Worm (Caenorhabditis elegans) whole organism, L4 larva: ENCODE data around the gene rhgf-1.

ENCODE experiments used
- F37D6.2 ChIP-seq: sonication (generic microtip); optimal IDR thresholded peaks from 2 replicates; lab custom pipeline; 2016; ENCODE audit warnings: mild to moderate bottlenecking, missing genetic modification characterization, missing compliant biosample characterization
- F44E2.7 ChIP-seq: fragments of 200-800 bp; sonication (Bioruptor generic); IDR thresholded peaks from 2 replicates; pipeline ENCODE4 v2.1.2; 2022; ENCODE audit warnings: missing genetic modification characterization, missing compliant biosample characterization
- F49E8.2 ChIP-seq: sonication (generic microtip); optimal IDR thresholded peaks from 2 replicates; lab custom pipeline; 2016; ENCODE audit warnings: missing compliant biosample characterization, mild to moderate bottlenecking, missing genetic modification characterization, borderline replicate concordance
- Y48G9A.11 ChIP-seq: fragments of 200-800 bp; sonication (Bioruptor generic); IDR thresholded peaks from 2 replicates; pipeline ENCODE4 v1.3.6; 2022; ENCODE audit warnings: missing genetic modification reagents, missing genetic modification characterization, missing compliant biosample characterization
- Y75B8A.6 ChIP-seq: fragments of 200-800 bp; sonication (Bioruptor generic); IDR thresholded peaks from 2 replicates; pipeline ENCODE4 v1.3.6; 2022; ENCODE audit warnings: missing genetic modification reagents, missing genetic modification characterization, missing compliant biosample characterization
- attf-4 ChIP-seq: sonication (generic microtip); optimal IDR thresholded peaks from 3 replicates; lab custom pipeline; 2017; ENCODE audit warnings: missing biosample characterization, missing genetic modification characterization
- ceh-20 ChIP-seq: fragments of 200-800 bp; sonication (Bioruptor generic); IDR thresholded peaks from 2 replicates; pipeline ENCODE4 v1.3.6; 2022; ENCODE audit warnings: missing genetic modification reagents, missing genetic modification characterization, missing compliant biosample characterization
- ceh-28 ChIP-seq: fragments of 150-350 bp; optimal IDR thresholded peaks from 2 replicates; lab custom pipeline; 2014; ENCODE audit warnings: missing biosample characterization, missing genetic modification reagents, missing genetic modification characterization
- ceh-32 ChIP-seq: sonication (generic microtip); optimal IDR thresholded peaks from 2 replicates; lab custom pipeline; 2016; ENCODE audit warnings: mild to moderate bottlenecking, missing genetic modification characterization, missing compliant biosample characterization; ENCODE audit not compliant: poor library complexity
- ceh-44 ChIP-seq: fragments of 200-800 bp; sonication (Bioruptor generic); IDR thresholded peaks from 2 replicates; pipeline ENCODE4 v1.3.6; 2022; ENCODE audit warnings: missing genetic modification reagents, missing genetic modification characterization, missing compliant biosample characterization
- ceh-62 ChIP-seq: sonication (generic microtip); optimal IDR thresholded peaks from 2 replicates; lab custom pipeline; 2017; ENCODE audit warnings: missing biosample characterization, missing genetic modification characterization
- ceh-82 ChIP-seq: sonication (generic microtip); optimal IDR thresholded peaks from 2 replicates; lab custom pipeline; 2017; ENCODE audit warnings: missing biosample characterization, missing genetic modification characterization
- cey-2 ChIP-seq: sonication (generic microtip); optimal IDR thresholded peaks from 3 replicates; lab custom pipeline; 2017; ENCODE audit warnings: missing genetic modification characterization, mild to moderate bottlenecking, missing compliant biosample characterization, antibody characterized with exemption, borderline replicate concordance; ENCODE audit not compliant: insufficient read depth
- daf-12 ChIP-seq: fragments of 150-350 bp; optimal IDR thresholded peaks from 2 replicates; lab custom pipeline; 2014; ENCODE audit warnings: missing biosample characterization, missing genetic modification reagents, missing genetic modification characterization
- daf-19 ChIP-seq: fragments of 200-800 bp; sonication (Bioruptor generic); conservative IDR thresholded peaks from 2 replicates; pipeline ENCODE4 v1.3.6; 2022; ENCODE audit warnings: missing genetic modification characterization, missing compliant biosample characterization
- dmd-9 ChIP-seq: fragments of 200-800 bp; sonication (Bioruptor generic); IDR thresholded peaks from 2 replicates; pipeline ENCODE4 v1.3.6; 2022; ENCODE audit warnings: missing genetic modification reagents, missing genetic modification characterization, missing compliant biosample characterization
- egl-43 ChIP-seq: fragments of 200-800 bp; sonication (Bioruptor generic); IDR thresholded peaks from 2 replicates; pipeline ENCODE4 v1.3.6; 2022; ENCODE audit warnings: missing genetic modification reagents, missing genetic modification characterization, missing compliant biosample characterization
- fkh-10 ChIP-seq: fragments of 150-350 bp; optimal IDR thresholded peaks from 2 replicates; lab custom pipeline; 2014; ENCODE audit warnings: missing biosample characterization, missing genetic modification reagents, missing genetic modification characterization
- gei-8 ChIP-seq: fragments of 200-800 bp; sonication (Bioruptor generic); optimal IDR thresholded peaks from 2 replicates; lab custom pipeline; 2018; ENCODE audit warnings: mild to moderate bottlenecking, missing genetic modification characterization, missing compliant biosample characterization
- hlh-30 ChIP-seq: sonication (generic microtip); optimal IDR thresholded peaks from 2 replicates; lab custom pipeline; 2017; ENCODE audit warnings: antibody characterized with exemption, mild to moderate bottlenecking, missing genetic modification characterization, missing compliant biosample characterization; ENCODE audit not compliant: insufficient read depth
- lin-29 ChIP-seq: fragments of 200-800 bp; sonication (Bioruptor generic); IDR thresholded peaks from 2 replicates; pipeline ENCODE4 v1.3.6; 2022; ENCODE audit warnings: missing genetic modification reagents, missing genetic modification characterization, missing compliant biosample characterization
- lin-39 ChIP-seq: fragments of 150-350 bp; optimal IDR thresholded peaks from 2 replicates; lab custom pipeline; 2014; ENCODE audit warnings: missing biosample characterization, missing genetic modification reagents, missing genetic modification characterization
- madf-9 ChIP-seq: fragments of 200-800 bp; sonication (Bioruptor generic); conservative IDR thresholded peaks from 2 replicates; pipeline ENCODE4 v1.3.6; 2022; ENCODE audit warnings: missing genetic modification reagents, missing genetic modification characterization, missing compliant biosample characterization
- mdl-1 ChIP-seq, 2 experiments: fragments of 150-350 bp in 1 of 2; sonication (generic microtip) in 1 of 2; optimal IDR thresholded peaks; 2 replicates each; lab custom pipeline; 2014 to 2017; ENCODE audit warnings: missing biosample characterization in 2 of 2, missing genetic modification characterization in 2 of 2
- mdt-29 ChIP-seq: fragments of 200-800 bp; sonication (Bioruptor generic); IDR thresholded peaks from 2 replicates; pipeline ENCODE4 v1.3.6; 2022; ENCODE audit warnings: missing genetic modification reagents, missing genetic modification characterization, missing compliant biosample characterization
- mxl-2 ChIP-seq: fragments of 200-800 bp; sonication (Bioruptor generic); conservative IDR thresholded peaks from 2 replicates; pipeline ENCODE4 v1.3.6; 2022; ENCODE audit warnings: missing genetic modification reagents, missing genetic modification characterization, missing compliant biosample characterization
- nhr-25 ChIP-seq: sonication (generic microtip); optimal IDR thresholded peaks from 2 replicates; lab custom pipeline; 2017; ENCODE audit warnings: missing genetic modification characterization, mild to moderate bottlenecking, missing compliant biosample characterization, antibody characterized with exemption, moderate library complexity, borderline replicate concordance; ENCODE audit not compliant: insufficient read depth
- nhr-42 ChIP-seq: fragments of 200-800 bp; sonication (Bioruptor generic); IDR thresholded peaks from 2 replicates; pipeline ENCODE4 v1.3.6; 2022; ENCODE audit warnings: missing genetic modification characterization, missing compliant biosample characterization
- nhr-48 ChIP-seq: sonication (generic microtip); optimal IDR thresholded peaks from 2 replicates; lab custom pipeline; 2016; ENCODE audit warnings: mild to moderate bottlenecking, missing genetic modification characterization, missing compliant biosample characterization
- nhr-6 ChIP-seq: fragments of 150-350 bp; optimal IDR thresholded peaks from 2 replicates; lab custom pipeline; 2014; ENCODE audit warnings: missing biosample characterization, missing genetic modification characterization
- nhr-77 ChIP-seq: fragments of 150-350 bp; optimal IDR thresholded peaks from 2 replicates; lab custom pipeline; 2014; ENCODE audit warnings: missing biosample characterization, missing genetic modification characterization
- pha-4 ChIP-seq, 2 experiments: fragments of 150-350 bp in 1 of 2; fragments of 200-800 bp in 1 of 2; sonication (Bioruptor generic) in 1 of 2; IDR thresholded peaks in 1 of 2; optimal IDR thresholded peaks in 1 of 2; 2 replicates each; pipeline versions ENCODE4 v1.3.6 to Lab custom; 2014 to 2022; ENCODE audit warnings: missing genetic modification characterization in 2 of 2, missing genetic modification reagents in 2 of 2, missing biosample characterization in 1 of 2, missing compliant biosample characterization in 1 of 2
- pqm-1 ChIP-seq: sonication (generic microtip); optimal IDR thresholded peaks from 2 replicates; lab custom pipeline; 2017; ENCODE audit warnings: missing biosample characterization, missing genetic modification characterization
- rbr-2 ChIP-seq: sonication (generic microtip); optimal IDR thresholded peaks from 2 replicates; lab custom pipeline; 2016; ENCODE audit warnings: missing genotype, missing genetic modification characterization, missing compliant biosample characterization
- sdz-12 ChIP-seq: fragments of 200-800 bp; sonication (Bioruptor generic); optimal IDR thresholded peaks from 2 replicates; lab custom pipeline; 2018; ENCODE audit warnings: mild to moderate bottlenecking, missing genetic modification characterization, missing compliant biosample characterization
- set-16 ChIP-seq: fragments of 200-800 bp; sonication (Bioruptor generic); IDR thresholded peaks from 2 replicates; pipeline ENCODE4 v1.3.6; 2022; ENCODE audit warnings: missing genetic modification reagents, missing genetic modification characterization, missing compliant biosample characterization
- snpc-4 ChIP-seq: fragments of 150-350 bp; optimal IDR thresholded peaks from 2 replicates; lab custom pipeline; 2014; ENCODE audit warnings: missing biosample characterization, missing genetic modification characterization
- spr-3 ChIP-seq: fragments of 200-800 bp; sonication (Bioruptor generic); optimal IDR thresholded peaks from 2 replicates; lab custom pipeline; 2018; ENCODE audit warnings: mild to moderate bottlenecking, missing genetic modification characterization, missing compliant biosample characterization
- tag-97 ChIP-seq: fragments of 200-800 bp; sonication (Bioruptor generic); IDR thresholded peaks from 2 replicates; pipeline ENCODE4 v1.3.6; 2022; ENCODE audit warnings: missing genetic modification characterization, missing compliant biosample characterization
- unc-130 ChIP-seq: sonication (generic microtip); optimal IDR thresholded peaks from 2 replicates; lab custom pipeline; 2016; ENCODE audit warnings: missing genetic modification reagents, missing genetic modification characterization, missing compliant biosample characterization
- unc-62 ChIP-seq, 3 experiments: fragments of 150-350 bp in 1 of 3; sonication (generic microtip); optimal IDR thresholded peaks in 2 of 3; peaks in 1 of 3; 1 replicate in 1 of 3; 2 replicates in 2 of 3; lab custom pipeline; 2014 to 2017; ENCODE audit warnings: missing biosample characterization in 3 of 3, missing genetic modification characterization in 3 of 3, missing genetic modification reagents in 3 of 3, missing genotype in 1 of 3
- zfp-2 ChIP-seq: sonication (generic microtip); optimal IDR thresholded peaks from 2 replicates; lab custom pipeline; 2016; ENCODE audit warnings: mild to moderate bottlenecking, missing genetic modification characterization, missing compliant biosample characterization
- zfp-3 ChIP-seq: fragments of 200-800 bp; sonication (Bioruptor generic); conservative IDR thresholded peaks from 2 replicates; pipeline ENCODE4 v1.3.6; 2022; ENCODE audit warnings: missing genetic modification reagents, missing genetic modification characterization, missing compliant biosample characterization
- zip-11 ChIP-seq: fragments of 200-800 bp; sonication (Bioruptor generic); IDR thresholded peaks from 2 replicates; pipeline ENCODE4 v1.3.6; 2022; ENCODE audit warnings: missing genetic modification characterization, missing compliant biosample characterization
- zip-2 ChIP-seq: fragments of 150-350 bp; optimal IDR thresholded peaks from 2 replicates; lab custom pipeline; 2014; ENCODE audit warnings: missing biosample characterization, missing genetic modification characterization
- ztf-11 ChIP-seq: fragments of 150-350 bp; optimal IDR thresholded peaks from 2 replicates; lab custom pipeline; 2014; ENCODE audit warnings: missing biosample characterization, missing genetic modification characterization
- ztf-7 ChIP-seq: fragments of 150-350 bp; optimal IDR thresholded peaks from 2 replicates; lab custom pipeline; 2014; ENCODE audit warnings: missing biosample characterization, missing genetic modification characterization

The rhgf-1 gene

DNA sequence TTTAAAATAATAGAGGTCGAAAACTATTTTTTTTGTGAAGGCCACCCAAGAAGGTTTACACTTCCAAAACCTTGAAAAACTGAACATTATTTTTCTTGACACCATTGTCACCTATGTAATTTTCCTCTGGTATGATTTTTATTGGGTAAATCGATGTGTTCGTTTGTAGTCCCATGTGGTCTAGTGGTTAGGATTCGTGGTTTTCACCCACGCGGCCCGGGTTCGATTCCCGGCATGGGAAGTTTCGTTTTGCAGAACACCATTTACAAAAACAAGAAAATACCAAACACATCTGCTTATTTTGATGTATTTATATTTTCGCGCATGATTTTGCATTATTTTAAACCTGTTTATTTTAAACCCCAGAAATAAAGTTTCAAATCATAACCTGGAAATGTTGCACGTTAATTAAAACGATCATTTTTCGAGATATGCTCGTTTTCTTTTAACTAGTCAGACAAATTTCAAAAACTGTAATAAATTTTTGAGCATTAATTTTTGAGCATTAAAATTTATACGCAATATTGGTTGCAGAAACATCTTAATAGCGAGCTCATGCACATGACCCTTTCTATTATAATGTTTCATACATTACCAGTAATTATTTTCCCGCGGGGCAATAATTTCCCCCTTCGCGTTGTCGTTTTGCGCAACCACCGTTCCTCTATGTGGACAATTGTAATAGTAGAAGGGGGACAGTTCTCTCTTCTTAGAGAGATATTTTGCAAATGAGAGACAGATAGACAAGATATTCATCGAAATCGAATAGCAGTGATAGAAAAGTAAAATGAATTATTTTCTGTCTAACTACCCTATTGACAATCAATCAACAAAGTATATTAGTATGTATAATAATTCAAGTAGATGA is 44.0 kb downstream of the rhgf-1 start (continued):
- TF ChIP-seq lin-39 (tag; lab: Kevin White, UChicago) (no peak), ceh-20 (GFP tag; lab: Robert Waterston, UW) (no peak), egl-43 (GFP tag; lab: Robert Waterston, UW) (peak; percentile 83), spr-3 (peak; percentile 16), hlh-30 (tag; lab: Kevin White, UChicago) (peak; percentile 36), mdl-1 (tag; optimal IDR thresholded peaks at IDR 0.05; lab: Kevin White, UChicago) (no peak), ceh-62 (tag; lab: Kevin White, UChicago) (no peak), F44E2.7 (GFP tag; lab: Robert Waterston, UW) (0 out of 2 replicates have a peak, but pooled peaks have one; percentile 71), lin-29 (GFP tag; lab: Robert Waterston, UW) (no peak), Y48G9A.11 (GFP tag; lab: Robert Waterston, UW) (peak; percentile 56), snpc-4 (tag; lab: Kevin White, UChicago) (no peak), tag-97 (GFP tag; lab: Robert Waterston, UW) (no peak), cey-2 (no peak), ceh-28 (tag; lab: Kevin White, UChicago) (no peak), ceh-32 (no peak), zfp-2 (tag; lab: Kevin White, UChicago) (no peak), pha-4 (GFP tag; IDR thresholded peaks at IDR 0.05; lab: Robert Waterston, UW) (0 out of 2 replicates have a peak, but pooled peaks have one; percentile 46), pha-4 (tag; optimal IDR thresholded peaks at IDR 0.05; lab: Kevin White, UChicago) (no peak), nhr-77 (tag; lab: Kevin White, UChicago) (peak; percentile 39), F49E8.2 (tag; lab: Kevin White, UChicago) (no peak), nhr-6 (tag; lab: Kevin White, UChicago) (no peak), nhr-25 (tag; lab: Kevin White, UChicago) (no peak), fkh-10 (GFP tag; lab: Kevin White, UChicago) (no peak), ceh-82 (tag; lab: Kevin White, UChicago) (no peak), mdt-29 (GFP tag; lab: Robert Waterston, UW) (no peak), dmd-9 (GFP tag; lab: Robert Waterston, UW) (peak; percentile 66; the same call in 1 of the 2 replicates), zip-2 (tag; lab: Kevin White, UChicago) (peak; percentile 58), mxl-2 (no peak), ztf-11 (tag; lab: Kevin White, UChicago) (no peak), Y75B8A.6 (GFP tag; lab: Robert Waterston, UW) (no peak), daf-12 (tag; lab: Kevin White, UChicago) (no peak), daf-19 (GFP tag; lab: Robert Waterston, UW) (0 out of 2 replicates have a peak, but pooled peaks have one; percentile 29), unc-62 (GFP tag; optimal IDR thresholded peaks at IDR 0.05 in 1 of 2; lab: Kevin White, UChicago) (no peak), unc-62 (tag; optimal IDR thresholded peaks at IDR 0.05; lab: Kevin White, UChicago) (no peak), attf-4 (tag; lab: Kevin White, UChicago) (no peak), set-16 (GFP tag; lab: Robert Waterston, UW) (no peak), nhr-48 (tag; lab: Kevin White, UChicago) (no peak), ceh-44 (GFP tag; lab: Robert Waterston, UW) (0 out of 2 replicates have a peak, but pooled peaks have one; percentile 20), zfp-3 (GFP tag; lab: Robert Waterston, UW) (no peak; the same call in 1 of the 2 replicates), sdz-12 (GFP tag; lab: Kevin White, UChicago) (no peak), gei-8 (GFP tag; lab: Kevin White, UChicago) (no peak), zip-11 (GFP tag; lab: Robert Waterston, UW) (0 out of 2 replicates have a peak, but pooled peaks have one; percentile 11), rbr-2 (tag; lab: Kevin White, UChicago) (no peak), F37D6.2 (tag; lab: Kevin White, UChicago) (no peak), pqm-1 (no peak), ztf-7 (tag; lab: Kevin White, UChicago) (no peak), unc-130 (GFP tag; lab: Kevin White, UChicago) (no peak), nhr-42 (GFP tag; lab: Robert Waterston, UW) (0 out of 2 replicates have a peak, but pooled peaks have one; percentile 61), madf-9 (GFP tag; lab: Robert Waterston, UW) (peak; percentile 48; the same call in 1 of the 2 replicates)
